Fruit fly (Drosophila melanogaster): ENCODE data around the gene CtIP.

CtIP gene

dm6 chr3L:20427449-20427848 lies 8.6 kb upstream of the CtIP start, which contains the start of gene CG5274 (continued):
- TF ChIP-seq CG3407 (GFP tag; optimal IDR thresholded peaks at IDR 0.05) (no peak), CG11504 (tag; optimal IDR thresholded peaks at IDR 0.05) (no peak), cas (GFP tag; IDR thresholded peaks at IDR 0.05) (no peak), YL-1 (GFP tag; optimal IDR thresholded peaks at IDR 0.05) (peak; percentile 40), Deaf1 (tag; optimal IDR thresholded peaks at IDR 0.05) (no peak), BEAF-32 (GFP tag; optimal IDR thresholded peaks at IDR 0.05) (peak; percentile 49), hb (GFP tag; IDR thresholded peaks at IDR 0.05; ENCODE audit: partially characterized antibody) (no peak), CG17829 (tag; optimal IDR thresholded peaks at IDR 0.05) (no peak), gfzf (GFP tag; optimal IDR thresholded peaks at IDR 0.05) (peak; percentile 52), Dp (GFP tag; optimal IDR thresholded peaks at IDR 0.05) (peak; percentile 53), ERR (GFP tag; optimal IDR thresholded peaks at IDR 0.05) (no peak), Nf-YA (GFP tag; IDR thresholded peaks at IDR 0.05) (no peak), CG10979 (tag; optimal IDR thresholded peaks at IDR 0.05) (no peak), CG1602 (GFP tag; optimal IDR thresholded peaks at IDR 0.05) (no peak), al (GFP tag; IDR thresholded peaks at IDR 0.05) (no peak), Dll (GFP tag; IDR thresholded peaks at IDR 0.05; ENCODE audit: partially characterized antibody) (0 out of 4 replicates have a peak, but pooled peaks have one; percentile 37), CG3163 (GFP tag; optimal IDR thresholded peaks at IDR 0.05) (no peak), trem (tag; optimal IDR thresholded peaks at IDR 0.05) (peak; percentile 23), CG10431 (GFP tag; optimal IDR thresholded peaks at IDR 0.05) (no peak), ac (GFP tag; optimal IDR thresholded peaks at IDR 0.05) (no peak), Optix (GFP tag; IDR thresholded peaks at IDR 0.05) (no peak), C15 (GFP tag; IDR thresholded peaks at IDR 0.05) (no peak), CG17568 (GFP tag; optimal IDR thresholded peaks at IDR 0.05) (no peak), NfI (GFP tag; optimal IDR thresholded peaks at IDR 0.05) (no peak), CG7271 (tag; optimal IDR thresholded peaks at IDR 0.05) (no peak), CG7745 (tag; optimal IDR thresholded peaks at IDR 0.05) (no peak), sna (GFP tag; IDR thresholded peaks at IDR 0.05; ENCODE audit: partially characterized antibody) (0 out of 2 replicates have a peak, but pooled peaks have one; percentile 26), CG13624 (GFP tag; optimal IDR thresholded peaks at IDR 0.05) (no peak), CG9797 (GFP tag; optimal IDR thresholded peaks at IDR 0.05) (peak; percentile 47), MESR4 (GFP tag; optimal IDR thresholded peaks at IDR 0.05) (peak; percentile 56), CG6272 (GFP tag; IDR thresholded peaks at IDR 0.05) (no peak), gem (tag; optimal IDR thresholded peaks at IDR 0.05) (no peak), bbx (GFP tag; IDR thresholded peaks at IDR 0.05; ENCODE audit: partially characterized antibody) (peak; percentile 52; the same call in 1 of the 2 replicates), pb (GFP tag; optimal IDR thresholded peaks at IDR 0.05) (no peak), CG34376 (GFP tag; optimal IDR thresholded peaks at IDR 0.05) (no peak), Opbp (GFP tag; IDR thresholded peaks at IDR 0.05; ENCODE audit: partially characterized antibody) (no peak), ato (GFP tag; IDR thresholded peaks at IDR 0.05; ENCODE audit: partially characterized antibody) (no peak), CG34224 (GFP tag; IDR thresholded peaks at IDR 0.05; ENCODE audit: partially characterized antibody) (peak; percentile 62), pfk (GFP tag; optimal IDR thresholded peaks at IDR 0.05) (no peak), HLHmδ (GFP tag; optimal IDR thresholded peaks at IDR 0.05) (no peak), row (GFP tag; IDR thresholded peaks at IDR 0.05) (no peak), Dbx (GFP tag; IDR thresholded peaks at IDR 0.05) (no peak), CG2202 (tag; optimal IDR thresholded peaks at IDR 0.05) (no peak), CG43689 (GFP tag; IDR thresholded peaks at IDR 0.05) (no peak), chinmo (GFP tag; IDR thresholded peaks at IDR 0.05; ENCODE audit: partially characterized antibody) (0 out of 4 replicates have a peak, but pooled peaks have one; percentile 41), Doc3 (GFP tag; IDR thresholded peaks at IDR 0.05; ENCODE audit: partially characterized antibody) (peak; percentile 30; the same call in 1 of the 3 replicates), ase (GFP tag; IDR thresholded peaks at IDR 0.05) (no peak), CG15479 (GFP tag; optimal IDR thresholded peaks at IDR 0.05) (no peak), Nf-YB (GFP tag; optimal IDR thresholded peaks at IDR 0.05) (no peak)
